Worm (Caenorhabditis elegans) whole organism, L1 larva: Measurements from ENCODE around the gene F23H11.2.

Source experiments
- dpl-1 ChIP-seq, 3 experiments: fragments of 150-350 bp in 2 of 3; sonication (generic microtip) in 1 of 3; optimal IDR thresholded peaks; 2 replicates each; lab custom pipeline; 2014 to 2017; ENCODE audit warnings: missing biosample characterization in 3 of 3, missing genetic modification characterization in 3 of 3, missing genetic modification reagents in 3 of 3
- lir-3 ChIP-seq: sonication (generic microtip); optimal IDR thresholded peaks from 2 replicates; lab custom pipeline; 2016; ENCODE audit warnings: mild to moderate bottlenecking, missing genetic modification characterization, moderate library complexity, missing compliant biosample characterization; ENCODE audit not compliant: poor library complexity
- nhr-11 ChIP-seq: fragments of 150-350 bp; optimal IDR thresholded peaks from 2 replicates; lab custom pipeline; 2014; ENCODE audit warnings: missing biosample characterization, missing genetic modification characterization
- pax-3 ChIP-seq: fragments of 200-800 bp; sonication (Bioruptor generic); optimal IDR thresholded peaks from 2 replicates; lab custom pipeline; 2018; ENCODE audit warnings: mild to moderate bottlenecking, missing genetic modification characterization, moderate library complexity, missing compliant biosample characterization
- pqm-1 ChIP-seq: sonication (generic microtip); optimal IDR thresholded peaks from 3 replicates; lab custom pipeline; 2017; ENCODE audit warnings: missing biosample characterization, missing genetic modification characterization
- snpc-4 ChIP-seq: fragments of 150-350 bp; optimal IDR thresholded peaks from 2 replicates; lab custom pipeline; 2014; ENCODE audit warnings: missing biosample characterization, missing genetic modification characterization
- sptf-1 ChIP-seq: fragments of 150-350 bp; optimal IDR thresholded peaks from 2 replicates; lab custom pipeline; 2014; ENCODE audit warnings: missing biosample characterization, missing genetic modification characterization
- unc-130 ChIP-seq: fragments of 150-350 bp; optimal IDR thresholded peaks from 2 replicates; lab custom pipeline; 2017; ENCODE audit warnings: missing biosample characterization, missing genetic modification characterization, inconsistent platforms

DNA sequence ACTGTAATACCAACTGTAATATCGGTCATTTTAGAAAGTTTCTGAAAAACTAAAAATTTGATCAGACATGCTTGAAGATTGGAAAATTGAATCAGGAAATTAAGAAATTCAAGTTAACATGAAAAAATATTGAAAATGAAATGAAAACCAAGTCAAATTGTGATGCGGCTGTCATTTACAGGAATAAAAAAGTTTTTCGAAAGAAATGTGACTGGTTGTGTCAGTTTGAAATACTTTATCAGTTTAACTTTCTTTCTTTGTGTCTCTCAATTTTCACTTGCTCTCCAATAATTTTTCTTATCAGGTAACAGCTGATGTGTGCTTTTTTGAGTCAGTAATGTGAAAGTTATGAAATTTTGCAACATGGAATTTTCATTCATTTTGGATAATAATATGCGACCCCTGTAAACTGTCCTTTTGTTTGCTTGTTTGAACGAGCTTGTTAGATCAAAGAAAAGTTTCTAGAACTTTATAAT, 50.7 kb downstream of the F23H11.2 start, which contains the start of gene fbxa-60:
- TF ChIP-seq pax-3, result no peak
- no peak for TF ChIP-seq lir-3 (tag; lab: Kevin White, UChicago)
- no peak for TF ChIP-seq unc-130 (tag; lab: Kevin White, UChicago)
- TF ChIP-seq nhr-11 (tag; lab: Kevin White, UChicago), result no peak
- TF ChIP-seq dpl-1 (GFP tag; optimal IDR thresholded peaks at IDR 0.05; lab: Kevin White, UChicago), result no peak
- no peak for TF ChIP-seq pqm-1 (tag; lab: Kevin White, UChicago)
- TF ChIP-seq snpc-4, result no peak
- TF ChIP-seq sptf-1, result no peak
